Fruit fly (Drosophila melanogaster): Measurements from ENCODE around the gene CG15172.

dm6 chr2L:19022221-19022516 is at the start of gene CG15172:
- TF ChIP-seq CG11902 (GFP tag; optimal IDR thresholded peaks at IDR 0.05) (no peak), spab (GFP tag; optimal IDR thresholded peaks at IDR 0.05) (no peak)

Data from whole organism, prepupa.